Worm (Caenorhabditis elegans) whole organism, L2 larva: ENCODE data around the gene K09E4.3.

Experiments used
- crh-2 ChIP-seq: sonication (generic microtip); optimal IDR thresholded peaks from 2 replicates; lab custom pipeline; 2017; ENCODE audit warnings: missing biosample characterization, missing genetic modification characterization
- dmd-4 ChIP-seq: sonication (generic microtip); optimal IDR thresholded peaks from 2 replicates; lab custom pipeline; 2017; ENCODE audit warnings: missing biosample characterization, missing genetic modification characterization
- nhr-11 ChIP-seq: fragments of 150-350 bp; optimal IDR thresholded peaks from 2 replicates; lab custom pipeline; 2014; ENCODE audit warnings: missing biosample characterization, missing genetic modification characterization
- nhr-23 ChIP-seq: fragments of 150-350 bp; optimal IDR thresholded peaks from 2 replicates; lab custom pipeline; 2014; ENCODE audit warnings: missing biosample characterization, missing genetic modification reagents, missing genetic modification characterization
- nhr-237 ChIP-seq: fragments of 150-350 bp; optimal IDR thresholded peaks from 2 replicates; lab custom pipeline; 2014; ENCODE audit warnings: missing biosample characterization, missing genetic modification characterization
- nhr-25 ChIP-seq: fragments of 150-350 bp; sonication (generic microtip); optimal IDR thresholded peaks from 3 replicates; lab custom pipeline; 2014; ENCODE audit warnings: missing biosample characterization, missing genetic modification characterization
- nhr-77 ChIP-seq: fragments of 150-350 bp; optimal IDR thresholded peaks from 2 replicates; lab custom pipeline; 2014; ENCODE audit warnings: missing biosample characterization, missing genetic modification characterization
- skn-1 ChIP-seq: sonication (generic microtip); optimal IDR thresholded peaks from 2 replicates; lab custom pipeline; 2017; ENCODE audit warnings: missing biosample characterization, missing genetic modification characterization
- sma-3 ChIP-seq: sonication (generic microtip); optimal IDR thresholded peaks from 2 replicates; lab custom pipeline; 2016; ENCODE audit warnings: missing genetic modification reagents, missing genetic modification characterization, missing compliant biosample characterization
- ztf-11 ChIP-seq: sonication (generic microtip); optimal IDR thresholded peaks from 2 replicates; lab custom pipeline; 2017; ENCODE audit warnings: missing biosample characterization, missing genetic modification characterization

DNA sequence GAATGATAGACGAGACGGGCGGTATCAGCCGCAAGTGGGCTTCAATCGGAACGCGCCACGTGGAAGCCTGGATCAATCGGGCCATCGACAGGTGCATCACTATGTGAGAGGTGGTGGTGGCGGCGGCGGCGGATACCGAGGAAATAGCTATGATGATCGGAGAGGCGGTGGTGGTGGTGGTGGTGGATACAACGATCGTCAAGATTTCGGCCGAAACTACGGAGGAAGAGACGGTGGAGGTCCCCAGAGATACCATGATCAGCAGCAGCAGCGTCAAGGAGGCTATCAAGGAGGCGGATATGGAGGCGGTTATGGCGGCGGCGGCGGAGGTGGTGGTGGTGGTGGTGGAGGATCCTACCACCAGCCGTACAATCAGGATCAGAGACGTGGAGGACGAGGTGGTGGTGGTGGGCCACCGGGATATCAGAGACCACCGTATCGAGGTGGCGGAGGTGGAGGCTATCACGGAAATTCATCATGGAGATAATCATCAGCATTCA lies 38.7 kb upstream of the K09E4.3 start:
- TF ChIP-seq nhr-11 (tag; lab: Kevin White, UChicago) (no peak), nhr-23 (tag; lab: Kevin White, UChicago) (no peak), ztf-11 (no peak), nhr-77 (tag; lab: Kevin White, UChicago) (no peak), skn-1 (tag; lab: Kevin White, UChicago) (no peak), nhr-237 (tag; lab: Kevin White, UChicago) (no peak), nhr-25 (tag; lab: Kevin White, UChicago) (no peak), dmd-4 (no peak), crh-2 (tag; lab: Kevin White, UChicago) (no peak), sma-3 (GFP tag; lab: Kevin White, UChicago) (no peak)
